Worm (Caenorhabditis elegans) whole organism, late embryonic: Measurements from ENCODE around the gene F52F10.2.

ENCODE experiments used
- ama-1 ChIP-seq: fragments of 150-350 bp; optimal IDR thresholded peaks from 2 replicates; lab custom pipeline; 2014
- ceh-24 ChIP-seq: sonication (generic microtip); optimal IDR thresholded peaks from 2 replicates; lab custom pipeline; 2016; ENCODE audit warnings: mild to moderate bottlenecking, missing genetic modification characterization, missing compliant biosample characterization
- ceh-9 ChIP-seq: sonication (generic microtip); optimal IDR thresholded peaks from 2 replicates; lab custom pipeline; 2016; ENCODE audit warnings: mild to moderate bottlenecking, missing genetic modification characterization, inconsistent platforms, missing compliant biosample characterization
- dmd-4 ChIP-seq: sonication (generic microtip); optimal IDR thresholded peaks from 2 replicates; lab custom pipeline; 2016; ENCODE audit warnings: borderline replicate concordance, missing genetic modification characterization, missing compliant biosample characterization
- fkh-10 ChIP-seq: fragments of 150-350 bp; optimal IDR thresholded peaks from 2 replicates; lab custom pipeline; 2014; ENCODE audit warnings: missing biosample characterization, missing genetic modification reagents, missing genetic modification characterization
- hlh-15 ChIP-seq: sonication (generic microtip); optimal IDR thresholded peaks from 2 replicates; lab custom pipeline; 2016; ENCODE audit warnings: missing genetic modification characterization, missing compliant biosample characterization
- hlh-30 ChIP-seq: sonication (generic microtip); optimal IDR thresholded peaks from 2 replicates; lab custom pipeline; 2017; ENCODE audit warnings: antibody characterized with exemption, missing genetic modification characterization, missing compliant biosample characterization; ENCODE audit not compliant: insufficient read depth
- hlh-6 ChIP-seq: sonication (generic microtip); optimal IDR thresholded peaks from 2 replicates; lab custom pipeline; 2016; ENCODE audit warnings: missing genotype, missing genetic modification characterization, missing compliant biosample characterization
- hlh-8 ChIP-seq: sonication (generic microtip); optimal IDR thresholded peaks from 2 replicates; lab custom pipeline; 2016; ENCODE audit warnings: missing genotype, missing genetic modification characterization, missing compliant biosample characterization
- lim-6 ChIP-seq: sonication (generic microtip); optimal IDR thresholded peaks from 2 replicates; lab custom pipeline; 2016; ENCODE audit warnings: missing genetic modification characterization, missing compliant biosample characterization
- pha-4 ChIP-seq: fragments of 150-350 bp; optimal IDR thresholded peaks from 2 replicates; lab custom pipeline; 2018; ENCODE audit warnings: missing biosample characterization, missing genetic modification reagents, missing genetic modification characterization
- unc-86 ChIP-seq: sonication (generic microtip); optimal IDR thresholded peaks from 2 replicates; lab custom pipeline; 2016; ENCODE audit warnings: missing genetic modification characterization, missing compliant biosample characterization
- zip-5 ChIP-seq: sonication (generic microtip); optimal IDR thresholded peaks from 2 replicates; lab custom pipeline; 2016; ENCODE audit warnings: missing genetic modification characterization, missing compliant biosample characterization

DNA sequence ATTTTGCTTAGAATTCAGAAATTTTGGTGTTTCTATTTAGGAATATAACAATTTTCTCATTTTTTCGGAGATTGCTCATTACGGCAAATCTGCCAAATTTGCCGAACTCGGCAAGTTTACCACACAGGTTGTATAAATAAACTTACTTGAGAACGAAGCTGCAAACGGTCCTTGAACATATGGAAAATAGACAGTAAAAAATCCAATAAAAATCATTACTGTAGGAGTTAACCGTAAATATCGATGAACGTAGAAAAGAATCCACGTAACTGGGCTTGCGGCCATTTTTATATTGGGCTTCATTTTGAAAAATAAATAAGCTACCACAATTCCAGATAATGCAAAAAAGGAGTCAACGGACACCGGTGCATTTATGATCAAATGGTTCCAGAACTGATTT lies 7.7 kb upstream of the F52F10.2 start:
- TF ChIP-seq hlh-6 (tag; lab: Kevin White, UChicago) (no peak), hlh-8 (tag; lab: Kevin White, UChicago) (no peak), lim-6 (no peak), hlh-30 (no peak), ceh-9 (no peak), hlh-15 (tag; lab: Kevin White, UChicago) (no peak), ama-1 (lab: Kevin White, UChicago) (no peak), dmd-4 (tag; lab: Kevin White, UChicago) (no peak), fkh-10 (GFP tag; lab: Kevin White, UChicago) (no peak), unc-86 (tag; lab: Kevin White, UChicago) (no peak), ceh-24 (tag; lab: Kevin White, UChicago) (no peak), zip-5 (tag; lab: Kevin White, UChicago) (no peak), pha-4 (tag; lab: Kevin White, UChicago) (no peak)
